3 worm cellular contexts compared by ENCODE assay signal in the genomic region with DNA sequence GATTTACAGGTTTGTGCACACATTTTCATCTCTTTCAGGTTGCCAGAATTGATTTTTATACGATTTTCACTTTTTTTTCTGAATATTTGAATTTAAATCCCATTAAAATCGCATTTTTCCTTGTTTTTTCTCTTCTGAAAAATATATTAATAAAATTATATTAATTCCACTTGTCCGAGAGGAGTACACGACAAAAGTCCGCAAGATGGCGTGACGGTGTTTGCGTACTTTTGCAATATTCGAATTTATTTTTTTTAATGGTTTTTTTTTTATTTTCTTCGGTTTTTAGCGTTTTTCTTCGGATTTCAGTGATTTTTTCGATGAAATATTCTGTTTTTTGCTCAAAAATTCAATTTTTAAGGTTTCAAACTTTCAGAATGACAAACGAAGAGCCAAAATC.
A peak's percentile ranks its signal among the peaks of the same experiment; 100 is the strongest.
TF ChIP-seq lines count a peak whose summit lies in the region.

usp-39 (plus strand) TSS at position 377 of the 400 bp plus-strand sequence.

TF ChIP-seq in whole organism, L1 larva, 84 proteins besides CTCF, POLR2A, EP300 and RAD21 (continued from another document and continues in another):
- peak; percentile 77 to 83 for TF ChIP-seq efl-1 (optimal IDR thresholded peaks at IDR 0.05; lab: Kevin White, UChicago)
- peak; percentile 85 to 98 for TF ChIP-seq efl-1 (GFP tag; optimal IDR thresholded peaks at IDR 0.05 in 1 of 2; lab: Kevin White, UChicago)
- TF ChIP-seq aha-1 (tag; optimal IDR thresholded peaks at IDR 0.05; lab: Kevin White, UChicago), result peak; percentile 6
- TF ChIP-seq mdl-1 (tag; optimal IDR thresholded peaks at IDR 0.05; lab: Kevin White, UChicago), result peak in 1 of 2 experiments; percentile 23
- TF ChIP-seq isw-1 (GFP tag; IDR thresholded peaks at IDR 0.05; lab: Robert Waterston, UW), result peak; percentile 66
- TF ChIP-seq grh-1 (GFP tag; IDR thresholded peaks at IDR 0.05; lab: Robert Waterston, UW), result peak; percentile 40
- TF ChIP-seq nhr-90 (tag; optimal IDR thresholded peaks at IDR 0.05; lab: Kevin White, UChicago; ENCODE audit: poor library complexity), result no peak
- peak; percentile 79 for TF ChIP-seq C04F5.9 (tag; optimal IDR thresholded peaks at IDR 0.05; lab: Kevin White, UChicago)
- no peak for TF ChIP-seq swsn-7 (tag; optimal IDR thresholded peaks at IDR 0.05; lab: Kevin White, UChicago)
- TF ChIP-seq nhr-85 (tag; lab: Kevin White, UChicago), result peak; percentile 90
- no peak for TF ChIP-seq pag-3 (tag; optimal IDR thresholded peaks at IDR 0.05; lab: Kevin White, UChicago; ENCODE audit: borderline replicate concordance, insufficient read depth)
- no peak for TF ChIP-seq tlp-1 (tag; optimal IDR thresholded peaks at IDR 0.05; lab: Kevin White, UChicago)
- TF ChIP-seq sox-4 (tag; optimal IDR thresholded peaks at IDR 0.05; lab: Kevin White, UChicago), result peak; percentile 71
- peak; percentile 69; the same call in 1 of the 2 replicates for TF ChIP-seq ceh-88 (GFP tag; IDR thresholded peaks at IDR 0.05; lab: Robert Waterston, UW)
- TF ChIP-seq fkh-10 (GFP tag; optimal IDR thresholded peaks at IDR 0.05; lab: Kevin White, UChicago), result peak; percentile 73
- TF ChIP-seq F16B12.6 (tag; optimal IDR thresholded peaks at IDR 0.05; lab: Kevin White, UChicago), result peak; percentile 97
- peak; percentile 59 for TF ChIP-seq C16A3.4 (tag; optimal IDR thresholded peaks at IDR 0.05; lab: Kevin White, UChicago)
- no peak for TF ChIP-seq nhr-20 (tag; optimal IDR thresholded peaks at IDR 0.05; lab: Kevin White, UChicago)
- TF ChIP-seq tbx-2 (tag; optimal IDR thresholded peaks at IDR 0.05; lab: Kevin White, UChicago), result peak; percentile 85
- peak; percentile 24 for TF ChIP-seq skn-1 (tag; optimal IDR thresholded peaks at IDR 0.05; lab: Kevin White, UChicago)
- TF ChIP-seq blmp-1 (tag; optimal IDR thresholded peaks at IDR 0.05; lab: Kevin White, UChicago), result peak; percentile 60
- peak; percentile 51 for TF ChIP-seq fos-1 (tag; optimal IDR thresholded peaks at IDR 0.05; lab: Kevin White, UChicago)
- TF ChIP-seq nhr-19 (GFP tag; conservative IDR thresholded peaks at IDR 0.05; lab: Robert Waterston, UW), result peak; percentile 84
- TF ChIP-seq unc-98 (GFP tag; IDR thresholded peaks at IDR 0.05; lab: Robert Waterston, UW), result no peak
- peak; percentile 35 for TF ChIP-seq mef-2 (tag; optimal IDR thresholded peaks at IDR 0.05; lab: Kevin White, UChicago)
- TF ChIP-seq zip-4 (GFP tag; optimal IDR thresholded peaks at IDR 0.05; lab: Kevin White, UChicago), result no peak
- no peak for TF ChIP-seq hpl-2 (GFP tag; optimal IDR thresholded peaks at IDR 0.05; lab: Kevin White, UChicago)
- no peak for TF ChIP-seq egl-27 (tag; optimal IDR thresholded peaks at IDR 0.05; lab: Kevin White, UChicago)
- peak; percentile 87 for TF ChIP-seq irx-1 (tag; optimal IDR thresholded peaks at IDR 0.05; lab: Kevin White, UChicago)
- peak; percentile 75 to 87 (median 81) for TF ChIP-seq dpl-1 (GFP tag; optimal IDR thresholded peaks at IDR 0.05; lab: Kevin White, UChicago)
- no peak for TF ChIP-seq lin-14 (GFP tag; optimal IDR thresholded peaks at IDR 0.05; lab: Kevin White, UChicago)
- TF ChIP-seq aly-2 (tag; optimal IDR thresholded peaks at IDR 0.05; lab: Kevin White, UChicago), result peak; percentile 35
- peak; percentile 6 for TF ChIP-seq fkh-4 (tag; optimal IDR thresholded peaks at IDR 0.05; lab: Kevin White, UChicago; ENCODE audit: borderline replicate concordance)
- no peak for TF ChIP-seq nhr-76 (tag; optimal IDR thresholded peaks at IDR 0.05; lab: Kevin White, UChicago)
- no peak for TF ChIP-seq hlh-4 (tag; optimal IDR thresholded peaks at IDR 0.05; lab: Kevin White, UChicago)
- TF ChIP-seq xbp-1 (tag; optimal IDR thresholded peaks at IDR 0.05; lab: Kevin White, UChicago), result peak; percentile 81
- peak; percentile 12 for TF ChIP-seq jun-1 (tag; optimal IDR thresholded peaks at IDR 0.05; lab: Kevin White, UChicago)
- TF ChIP-seq mab-9 (GFP tag; IDR thresholded peaks at IDR 0.05; lab: Robert Waterston, UW), result no peak
- no peak for TF ChIP-seq ets-5 (GFP tag; IDR thresholded peaks at IDR 0.05; lab: Robert Waterston, UW)
- TF ChIP-seq efl-3 (GFP tag; optimal IDR thresholded peaks at IDR 0.05; lab: Kevin White, UChicago), result no peak
- peak; percentile 68 for TF ChIP-seq lin-13 (GFP tag; optimal IDR thresholded peaks at IDR 0.05; lab: Kevin White, UChicago)
- TF ChIP-seq fkh-8 (tag; optimal IDR thresholded peaks at IDR 0.05; lab: Kevin White, UChicago), result no peak

TF ChIP-seq in whole organism, L3 larva, 47 proteins besides CTCF, POLR2A, EP300 and RAD21 (continued from another document):
- TF ChIP-seq nhr-67 (tag; optimal IDR thresholded peaks at IDR 0.05; lab: Kevin White, UChicago), result no peak
- TF ChIP-seq unc-62 (GFP tag; optimal IDR thresholded peaks at IDR 0.05; lab: Kevin White, UChicago), result peak; percentile 12
- peak; percentile 6 for TF ChIP-seq lin-39 (tag; optimal IDR thresholded peaks at IDR 0.05; lab: Kevin White, UChicago)
- peak; percentile 84 for TF ChIP-seq egl-5 (tag; optimal IDR thresholded peaks at IDR 0.05; lab: Kevin White, UChicago)

TF ChIP-seq in whole organism, young adult, 124 proteins besides CTCF, POLR2A, EP300 and RAD21 (continued from another document):
- TF ChIP-seq Y53F4B.3 (GFP tag; IDR thresholded peaks at IDR 0.05; lab: Robert Waterston, UW) (no peak), attf-6 (GFP tag; IDR thresholded peaks at IDR 0.05; lab: Robert Waterston, UW) (no peak), mxl-1 (tag; optimal IDR thresholded peaks at IDR 0.05; lab: Kevin White, UChicago) (no peak), rcor-1 (GFP tag; IDR thresholded peaks at IDR 0.05; lab: Robert Waterston, UW) (peak; percentile 69), ccch-3 (GFP tag; optimal IDR thresholded peaks at IDR 0.05; lab: Kevin White, UChicago) (no peak), lsl-1 (GFP tag; optimal IDR thresholded peaks at IDR 0.05; lab: Kevin White, UChicago) (peak; percentile 62), ztf-18 (tag; optimal IDR thresholded peaks at IDR 0.05; lab: Kevin White, UChicago) (no peak), F22D6.2 (tag; optimal IDR thresholded peaks at IDR 0.05; lab: Kevin White, UChicago) (no peak), snpc-1.3 (tag; optimal IDR thresholded peaks at IDR 0.05; lab: Kevin White, UChicago; ENCODE audit: insufficient read depth) (peak; percentile 66), madf-8 (GFP tag; conservative IDR thresholded peaks at IDR 0.05; lab: Robert Waterston, UW) (peak; percentile 43), ceh-40 (GFP tag; IDR thresholded peaks at IDR 0.05; lab: Robert Waterston, UW) (no peak), Y95B8A.8 (GFP tag; IDR thresholded peaks at IDR 0.05; lab: Robert Waterston, UW) (no peak), akir-1 (GFP tag; optimal IDR thresholded peaks at IDR 0.05; lab: Kevin White, UChicago) (no peak), lin-26 (GFP tag; IDR thresholded peaks at IDR 0.05; lab: Robert Waterston, UW) (no peak), K11D2.4 (GFP tag; IDR thresholded peaks at IDR 0.05; lab: Robert Waterston, UW) (peak; percentile 54; the same call in 1 of the 2 replicates), B0019.2 (GFP tag; conservative IDR thresholded peaks at IDR 0.05; lab: Robert Waterston, UW) (no peak), hsf-1 (GFP tag; IDR thresholded peaks at IDR 0.05; lab: Robert Waterston, UW) (no peak), repo-1 (tag; optimal IDR thresholded peaks at IDR 0.05; lab: Kevin White, UChicago) (no peak), rec-8 (tag; optimal IDR thresholded peaks at IDR 0.05; lab: Kevin White, UChicago) (no peak), nfyb-1 (GFP tag; IDR thresholded peaks at IDR 0.05; lab: Robert Waterston, UW) (0 out of 2 replicates have a peak, but pooled peaks have one; percentile 36), sptf-2 (GFP tag; optimal IDR thresholded peaks at IDR 0.05; lab: Kevin White, UChicago) (no peak), ztf-22 (GFP tag; optimal IDR thresholded peaks at IDR 0.05; lab: Kevin White, UChicago) (no peak), chd-7 (tag; optimal IDR thresholded peaks at IDR 0.05; lab: Kevin White, UChicago) (no peak), egl-44 (GFP tag; IDR thresholded peaks at IDR 0.05; lab: Robert Waterston, UW) (no peak), xnd-1 (tag; optimal IDR thresholded peaks at IDR 0.05; lab: Kevin White, UChicago) (no peak), B0336.3 (GFP tag; IDR thresholded peaks at IDR 0.05; lab: Robert Waterston, UW) (0 out of 2 replicates have a peak, but pooled peaks have one; percentile 57), cebp-1 (GFP tag; IDR thresholded peaks at IDR 0.05; lab: Robert Waterston, UW) (no peak), cebp-1 (tag; optimal IDR thresholded peaks at IDR 0.05; lab: Kevin White, UChicago) (peak; percentile 66), egl-18 (GFP tag; IDR thresholded peaks at IDR 0.05; lab: Robert Waterston, UW) (no peak), ceh-100 (GFP tag; IDR thresholded peaks at IDR 0.05; lab: Robert Waterston, UW) (peak; percentile 25; the same call in 1 of the 2 replicates), F37B4.10 (GFP tag; IDR thresholded peaks at IDR 0.05; lab: Robert Waterston, UW) (no peak), lin-40 (tag; optimal IDR thresholded peaks at IDR 0.05; lab: Kevin White, UChicago) (no peak), hlh-26 (GFP tag; conservative IDR thresholded peaks at IDR 0.05; lab: Robert Waterston, UW) (no peak), bed-1 (GFP tag; IDR thresholded peaks at IDR 0.05; lab: Robert Waterston, UW) (no peak), lin-54 (GFP tag; optimal IDR thresholded peaks at IDR 0.05; lab: Kevin White, UChicago) (peak; percentile 84), F57C9.4 (tag; optimal IDR thresholded peaks at IDR 0.05; lab: Kevin White, UChicago) (no peak), attf-5 (GFP tag; optimal IDR thresholded peaks at IDR 0.05; lab: Kevin White, UChicago) (no peak), aptf-3 (GFP tag; IDR thresholded peaks at IDR 0.05; lab: Robert Waterston, UW) (no peak), ceh-58 (GFP tag; IDR thresholded peaks at IDR 0.05; lab: Robert Waterston, UW) (no peak), tbp1 (GFP tag; optimal IDR thresholded peaks at IDR 0.05; lab: Kevin White, UChicago) (no peak), nhr-90 (tag; optimal IDR thresholded peaks at IDR 0.05; lab: Kevin White, UChicago) (no peak), him-1 (tag; optimal IDR thresholded peaks at IDR 0.05; lab: Kevin White, UChicago) (peak; percentile 25), T26A5.8 (tag; optimal IDR thresholded peaks at IDR 0.05; lab: Kevin White, UChicago) (no peak), gei-17 (GFP tag; optimal IDR thresholded peaks at IDR 0.05; lab: Kevin White, UChicago) (peak; percentile 39), Y56A3A.18 (GFP tag; IDR thresholded peaks at IDR 0.05; lab: Robert Waterston, UW) (0 out of 2 replicates have a peak, but pooled peaks have one; percentile 60), mes-4 (tag; optimal IDR thresholded peaks at IDR 0.05; lab: Kevin White, UChicago) (no peak), atf-7 (tag; optimal IDR thresholded peaks at IDR 0.05; lab: Kevin White, UChicago) (no peak), lsy-27 (tag; optimal IDR thresholded peaks at IDR 0.05; lab: Kevin White, UChicago; ENCODE audit: borderline replicate concordance, insufficient read depth) (no peak), B0261.1 (tag; optimal IDR thresholded peaks at IDR 0.05; lab: Kevin White, UChicago) (no peak), madf-6 (GFP tag; IDR thresholded peaks at IDR 0.05; lab: Robert Waterston, UW) (peak; percentile 74), lag-1 (GFP tag; IDR thresholded peaks at IDR 0.05; lab: Robert Waterston, UW) (no peak), F57A8.1 (GFP tag; optimal IDR thresholded peaks at IDR 0.05; lab: Kevin White, UChicago) (no peak), tbx-9 (tag; optimal IDR thresholded peaks at IDR 0.05; lab: Kevin White, UChicago; ENCODE audit: borderline replicate concordance) (no peak), attf-3 (GFP tag; conservative IDR thresholded peaks at IDR 0.05; lab: Robert Waterston, UW) (no peak), tlf-1 (GFP tag; optimal IDR thresholded peaks at IDR 0.05; lab: Kevin White, UChicago) (no peak), fkh-3 (tag; optimal IDR thresholded peaks at IDR 0.05; lab: Kevin White, UChicago) (no peak), hrde-1 (tag; optimal IDR thresholded peaks at IDR 0.05; lab: Kevin White, UChicago; ENCODE audit: borderline replicate concordance) (no peak), sdz-38 (tag; optimal IDR thresholded peaks at IDR 0.05; lab: Kevin White, UChicago) (no peak), F55B11.4 (tag; optimal IDR thresholded peaks at IDR 0.05; lab: Kevin White, UChicago; ENCODE audit: borderline replicate concordance, insufficient read depth) (no peak), unc-62 (GFP tag; optimal IDR thresholded peaks at IDR 0.05; lab: Kevin White, UChicago) (no peak), egrh-3 (GFP tag; IDR thresholded peaks at IDR 0.05; lab: Robert Waterston, UW) (no peak), lir-1 (GFP tag; conservative IDR thresholded peaks at IDR 0.05; lab: Robert Waterston, UW) (peak; percentile 46; the same call in 1 of the 2 replicates), pha-4 (tag; optimal IDR thresholded peaks at IDR 0.05; lab: Kevin White, UChicago) (peak; percentile 79), Y79H2A.3 (GFP tag; conservative IDR thresholded peaks at IDR 0.05; lab: Robert Waterston, UW) (no peak), madf-3 (GFP tag; IDR thresholded peaks at IDR 0.05; lab: Robert Waterston, UW) (no peak), dox-1 (GFP tag; IDR thresholded peaks at IDR 0.05; lab: Robert Waterston, UW) (no peak), nhr-80 (tag; optimal IDR thresholded peaks at IDR 0.05; lab: Kevin White, UChicago) (no peak), F49E8.2 (tag; optimal IDR thresholded peaks at IDR 0.05; lab: Kevin White, UChicago; ENCODE audit: insufficient read depth) (peak; percentile 11), let-607 (tag; optimal IDR thresholded peaks at IDR 0.05; lab: Kevin White, UChicago) (no peak), bed-2 (GFP tag; IDR thresholded peaks at IDR 0.05; lab: Robert Waterston, UW) (no peak), ztf-3 (GFP tag; optimal IDR thresholded peaks at IDR 0.05; lab: Kevin White, UChicago) (no peak), K12H6.12 (tag; optimal IDR thresholded peaks at IDR 0.05; lab: Kevin White, UChicago) (no peak), pbrm-1 (GFP tag; IDR thresholded peaks at IDR 0.05; lab: Robert Waterston, UW) (0 out of 2 replicates have a peak, but pooled peaks have one; percentile 33), let-526 (GFP tag; IDR thresholded peaks at IDR 0.05; lab: Robert Waterston, UW) (no peak), F33H1.4 (GFP tag; IDR thresholded peaks at IDR 0.05; lab: Robert Waterston, UW) (peak; percentile 53), C17E4.6 (GFP tag; IDR thresholded peaks at IDR 0.05; lab: Robert Waterston, UW) (no peak), zfh-2 (GFP tag; conservative IDR thresholded peaks at IDR 0.05; lab: Robert Waterston, UW) (no peak), Y67H2A.10 (GFP tag; conservative IDR thresholded peaks at IDR 0.05; lab: Robert Waterston, UW) (no peak), ZK185.1 (tag; optimal IDR thresholded peaks at IDR 0.05; lab: Kevin White, UChicago; ENCODE audit: poor library complexity, severe bottlenecking) (no peak), ceh-27 (GFP tag; optimal IDR thresholded peaks at IDR 0.05; lab: Kevin White, UChicago) (no peak)
